Worm (Caenorhabditis elegans) whole organism, L4/young adult: Measurements from ENCODE around the gene lipl-3.

Experiments
- W03F9.2 ChIP-seq: fragments of 150-350 bp; optimal IDR thresholded peaks from 2 replicates; lab custom pipeline; 2014; ENCODE audit warnings: missing biosample characterization, missing genetic modification characterization
- him-1 ChIP-seq: sonication (generic microtip); optimal IDR thresholded peaks from 2 replicates; lab custom pipeline; 2016; ENCODE audit warnings: missing genotype, missing genetic modification reagents, missing genetic modification characterization, missing compliant biosample characterization

- TF ChIP-seq him-1 (tag; lab: Kevin White, UChicago) (no peak), W03F9.2 (tag; lab: Kevin White, UChicago) (no peak)
These were observed 40.7 kb downstream of the lipl-3 start, which contains the start of gene nhr-130 for ce11 chrV:483289-483795.
